Worm (Caenorhabditis elegans): ENCODE measurements around the gene F54B3.4.

Gene F54B3.4

ce11 chrII:10248355-10249041 lies 22.5 kb downstream of the F54B3.4 start, which contains the start of gene atad-3 (continued):
- TF ChIP-seq attf-4 (tag; optimal IDR thresholded peaks at IDR 0.05) (no peak), Y75B8A.6 (GFP tag; IDR thresholded peaks at IDR 0.05) (peak; percentile 96), aly-2 (tag; optimal IDR thresholded peaks at IDR 0.05) (no peak), madf-9 (GFP tag; conservative IDR thresholded peaks at IDR 0.05) (peak; percentile 93), sdz-12 (GFP tag; optimal IDR thresholded peaks at IDR 0.05) (no peak), lin-39 (tag; optimal IDR thresholded peaks at IDR 0.05) (no peak), pha-4 (GFP tag; IDR thresholded peaks at IDR 0.05) (peak; percentile 90), pha-4 (tag; optimal IDR thresholded peaks at IDR 0.05) (peak; percentile 54), ztf-11 (tag; optimal IDR thresholded peaks at IDR 0.05) (no peak), nhr-42 (GFP tag; IDR thresholded peaks at IDR 0.05) (peak; percentile 95), ctbp-1 (GFP tag; IDR thresholded peaks at IDR 0.05) (peak; percentile 94), ZK546.5 (tag; optimal IDR thresholded peaks at IDR 0.05) (no peak), nhr-28 (tag; optimal IDR thresholded peaks at IDR 0.05) (peak; percentile 68), nhr-102 (tag; optimal IDR thresholded peaks at IDR 0.05) (peak; percentile 65), mes-2 (tag; optimal IDR thresholded peaks at IDR 0.05; ENCODE audit: poor library complexity, severe bottlenecking) (peak; percentile 98), hmg-1.1 (GFP tag; IDR thresholded peaks at IDR 0.05) (peak; percentile 98), lin-1 (GFP tag; IDR thresholded peaks at IDR 0.05) (peak; percentile 59; the same call in 1 of the 2 replicates), nhr-237 (tag; optimal IDR thresholded peaks at IDR 0.05) (no peak), ceh-32 (tag; optimal IDR thresholded peaks at IDR 0.05; ENCODE audit: poor library complexity) (no peak), nhr-77 (tag; optimal IDR thresholded peaks at IDR 0.05) (peak; percentile 85), dpl-1 (GFP tag; optimal IDR thresholded peaks at IDR 0.05) (peak; percentile 76), spr-3 (GFP tag; optimal IDR thresholded peaks at IDR 0.05) (no peak), zfp-2 (tag; optimal IDR thresholded peaks at IDR 0.05) (peak; percentile 41), lim-7 (GFP tag; IDR thresholded peaks at IDR 0.05) (peak; percentile 79), ceh-82 (tag; optimal IDR thresholded peaks at IDR 0.05) (no peak), ceh-28 (tag; optimal IDR thresholded peaks at IDR 0.05) (no peak), skn-1 (tag; optimal IDR thresholded peaks at IDR 0.05) (no peak), aha-1 (tag) (peak; percentile 90), egl-27 (tag; optimal IDR thresholded peaks at IDR 0.05) (no peak), T26A8.4 (GFP tag; IDR thresholded peaks at IDR 0.05) (peak; percentile 92), mxl-2 (GFP tag; conservative IDR thresholded peaks at IDR 0.05) (peak; percentile 82), daf-8 (GFP tag; IDR thresholded peaks at IDR 0.05) (no peak), snpc-1.2 (GFP tag; IDR thresholded peaks at IDR 0.05) (peak; percentile 85)

DNA sequence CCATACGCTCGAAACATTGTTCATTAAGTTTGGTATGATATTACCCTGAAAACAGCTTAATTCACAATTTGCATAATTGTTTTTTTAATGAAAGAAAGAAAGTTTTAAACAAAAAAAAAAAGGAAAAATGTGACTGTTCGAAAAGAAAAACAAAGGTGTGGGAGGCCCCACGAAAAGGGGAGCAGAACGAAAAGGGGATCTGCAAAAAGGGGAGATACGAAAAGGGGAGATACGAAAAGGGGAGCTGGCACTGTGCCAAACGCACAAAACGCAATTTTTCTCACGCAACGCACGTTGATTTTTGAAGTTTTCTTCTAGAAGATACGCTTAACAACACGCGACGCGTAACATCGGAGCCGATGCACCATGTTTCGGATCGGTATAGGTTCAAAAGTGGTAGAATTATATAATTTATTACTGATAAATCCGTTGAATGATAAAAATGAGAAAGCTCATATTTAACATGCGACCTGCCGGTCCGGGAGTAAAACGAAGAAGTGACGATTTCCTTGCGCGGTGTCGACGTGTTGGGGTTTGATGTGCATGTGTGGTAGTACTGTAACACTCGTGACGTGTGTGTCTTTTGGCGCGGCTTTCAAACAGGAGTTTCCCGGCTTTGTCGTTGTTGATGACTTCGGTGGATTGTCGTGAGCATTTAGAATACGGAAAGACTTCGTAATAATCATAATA lies 23.3 kb downstream of the F54B3.4 start, which contains the start of gene nrde-2:
Gene nrde-2, minus strand, starts transcription at position 45 of the 690 bp plus-strand sequence.
- TF ChIP-seq hmg-1.1 (GFP tag; IDR thresholded peaks at IDR 0.05) (0 out of 2 replicates have a peak, but pooled peaks have one; percentile 33), dmd-6 (GFP tag; IDR thresholded peaks at IDR 0.05) (0 out of 2 replicates have a peak, but pooled peaks have one; percentile 26), egl-43 (GFP tag; IDR thresholded peaks at IDR 0.05) (peak; percentile 37; the same call in 1 of the 2 replicates), ZK337.2 (GFP tag; IDR thresholded peaks at IDR 0.05) (0 out of 2 replicates have a peak, but pooled peaks have one; percentile 9), mes-2 (tag; optimal IDR thresholded peaks at IDR 0.05; ENCODE audit: poor library complexity, severe bottlenecking) (peak; percentile 72), nhr-42 (GFP tag; IDR thresholded peaks at IDR 0.05) (peak; percentile 12; the same call in 1 of the 2 replicates), madf-9 (GFP tag; conservative IDR thresholded peaks at IDR 0.05) (0 out of 2 replicates have a peak, but pooled peaks have one; percentile 43), D1046.2 (GFP tag; IDR thresholded peaks at IDR 0.05) (peak; percentile 66; the same call in 1 of the 2 replicates)
